Fruit fly (Drosophila melanogaster): Measurements from ENCODE around the gene hoe1.

The hoe1 gene

DNA sequence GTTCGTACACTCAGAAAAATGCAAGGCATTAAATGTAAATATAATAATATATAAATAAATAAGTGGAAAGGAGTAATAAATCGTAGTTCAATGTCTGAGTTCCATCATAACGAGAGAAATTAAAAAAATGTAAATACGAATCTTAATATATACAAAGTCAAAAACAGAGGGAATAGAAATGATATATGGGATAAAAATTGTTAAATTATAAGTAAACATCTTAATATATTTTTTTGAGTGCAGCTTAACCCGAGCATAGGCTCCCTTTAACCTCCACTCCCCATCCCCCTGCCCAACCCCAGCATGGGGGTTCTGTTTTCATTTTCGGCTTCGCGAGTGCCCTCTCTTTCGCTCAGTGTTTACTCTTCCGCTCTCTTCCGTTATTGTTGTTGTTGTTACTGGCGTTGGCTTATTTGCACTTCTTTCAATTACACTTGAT, 16.4 kb downstream of the hoe1 start:
- TF ChIP-seq psq (optimal IDR thresholded peaks at IDR 0.05) (no peak), h (optimal IDR thresholded peaks at IDR 0.05) (no peak), insv (optimal IDR thresholded peaks at IDR 0.05) (no peak), ttk (optimal IDR thresholded peaks at IDR 0.05) (no peak), Myc (optimal IDR thresholded peaks at IDR 0.05) (no peak), Sin3A (optimal IDR thresholded peaks at IDR 0.05) (no peak)

DNA sequence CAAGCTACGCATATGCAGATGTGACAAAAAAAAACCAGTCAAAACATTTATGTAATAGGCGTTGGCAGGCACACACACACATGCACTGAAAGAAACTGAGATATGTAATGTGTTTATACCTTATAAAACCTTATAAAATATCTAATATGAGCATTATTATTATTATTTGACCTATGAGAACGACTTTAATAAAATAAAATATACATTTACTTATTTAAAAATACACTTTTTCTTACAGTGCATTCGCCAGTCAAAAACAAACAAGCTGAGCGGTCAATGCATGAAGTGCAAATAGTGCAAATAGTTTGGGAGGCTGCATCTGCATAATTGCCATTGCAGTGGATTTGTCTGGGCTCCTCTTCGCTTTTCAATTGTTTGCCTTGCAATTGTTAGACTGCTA, 24.2 kb downstream of the hoe1 start:
- TF ChIP-seq Sin3A (optimal IDR thresholded peaks at IDR 0.05) (no peak), ttk (optimal IDR thresholded peaks at IDR 0.05) (no peak), psq (optimal IDR thresholded peaks at IDR 0.05) (no peak), h (optimal IDR thresholded peaks at IDR 0.05) (no peak), Myc (optimal IDR thresholded peaks at IDR 0.05) (no peak), insv (optimal IDR thresholded peaks at IDR 0.05) (no peak)

DNA sequence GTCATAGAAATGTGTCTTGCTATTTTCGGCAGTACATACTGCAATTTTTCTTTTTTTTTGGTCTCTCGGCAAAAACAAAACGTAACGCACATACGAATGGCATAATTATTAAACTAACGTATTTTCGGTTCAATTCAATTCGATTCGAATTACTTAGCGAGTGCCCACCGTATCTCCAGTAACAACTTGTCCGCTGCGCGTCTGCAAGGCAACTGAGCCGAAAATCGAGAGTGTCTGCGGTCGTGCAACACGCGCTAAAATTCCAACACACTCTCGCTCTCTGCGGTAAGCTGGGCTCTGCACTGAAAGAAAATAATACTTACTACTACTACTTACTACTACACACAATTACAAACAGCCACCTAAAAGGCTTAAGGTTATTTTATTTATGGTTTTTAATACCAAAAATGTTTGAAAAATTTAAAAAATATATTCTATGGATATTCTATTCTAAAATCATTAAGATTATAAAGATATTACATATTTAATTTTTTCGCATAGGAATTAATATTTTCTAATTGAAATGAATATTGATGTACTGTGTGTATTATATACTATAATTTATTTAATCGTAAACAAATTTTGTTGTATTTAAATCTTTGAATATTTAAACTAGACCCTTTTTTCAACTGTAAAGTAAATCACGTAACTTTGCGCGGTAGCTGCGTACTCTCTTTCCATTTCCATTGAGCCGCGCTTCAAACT, 25.5 kb downstream of the hoe1 start, which contains the start of gene snsl:
Gene snsl, minus strand, starts transcription at position 217 of the 705 bp plus-strand sequence.
- TF ChIP-seq Sin3A (optimal IDR thresholded peaks at IDR 0.05): no peak
- no peak for TF ChIP-seq Myc (optimal IDR thresholded peaks at IDR 0.05)
- TF ChIP-seq insv (optimal IDR thresholded peaks at IDR 0.05): no peak
- no peak for TF ChIP-seq h (optimal IDR thresholded peaks at IDR 0.05)
- no peak for TF ChIP-seq ttk (optimal IDR thresholded peaks at IDR 0.05)
- no peak for TF ChIP-seq psq (optimal IDR thresholded peaks at IDR 0.05)

DNA sequence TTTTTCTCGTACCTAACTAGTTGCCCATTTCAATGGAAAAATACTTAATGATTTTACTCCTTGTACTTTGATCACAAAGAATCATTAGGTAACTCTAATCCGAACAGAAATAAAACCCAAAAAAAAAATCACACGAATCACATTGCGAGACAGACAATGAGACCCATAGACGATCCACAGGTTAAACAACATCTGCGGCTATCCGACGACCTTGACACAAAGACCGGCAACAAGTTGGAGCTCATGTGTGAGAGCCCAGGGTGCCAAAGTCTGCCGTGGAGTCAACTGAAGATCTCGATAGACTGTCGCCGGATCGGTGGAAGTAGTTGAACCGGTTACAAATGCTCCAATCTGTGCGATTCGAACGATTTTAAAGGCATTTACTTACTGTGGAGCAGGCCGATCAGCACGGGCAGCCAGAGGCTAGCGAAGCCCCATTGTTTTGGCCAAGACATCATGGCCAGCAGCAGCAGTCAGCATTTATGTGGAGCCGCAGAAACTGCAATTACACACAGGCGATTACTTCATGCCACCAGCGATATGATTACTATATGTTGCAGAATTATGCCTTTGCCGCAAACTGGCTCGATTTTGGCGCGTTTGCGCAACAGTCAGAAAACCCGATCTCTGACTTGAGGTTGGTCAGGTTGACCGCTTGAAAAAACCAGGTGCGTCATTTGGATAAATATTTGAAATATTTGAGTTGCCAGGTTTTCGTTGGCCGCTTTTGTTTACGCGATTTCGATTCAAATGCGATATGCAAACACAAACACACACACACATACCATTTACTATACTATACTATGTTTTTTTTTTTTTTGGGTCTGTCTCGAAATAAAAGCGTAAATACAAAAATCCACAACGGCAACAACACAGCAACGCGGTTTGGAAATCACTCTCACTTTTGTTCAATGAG, 26.6 kb downstream of the hoe1 start:
- no peak for TF ChIP-seq psq (optimal IDR thresholded peaks at IDR 0.05)
- no peak for TF ChIP-seq ttk (optimal IDR thresholded peaks at IDR 0.05)
- no peak for TF ChIP-seq Sin3A (optimal IDR thresholded peaks at IDR 0.05)
- TF ChIP-seq h (optimal IDR thresholded peaks at IDR 0.05): no peak
- TF ChIP-seq Myc (optimal IDR thresholded peaks at IDR 0.05): no peak
- TF ChIP-seq insv (optimal IDR thresholded peaks at IDR 0.05): no peak

DNA sequence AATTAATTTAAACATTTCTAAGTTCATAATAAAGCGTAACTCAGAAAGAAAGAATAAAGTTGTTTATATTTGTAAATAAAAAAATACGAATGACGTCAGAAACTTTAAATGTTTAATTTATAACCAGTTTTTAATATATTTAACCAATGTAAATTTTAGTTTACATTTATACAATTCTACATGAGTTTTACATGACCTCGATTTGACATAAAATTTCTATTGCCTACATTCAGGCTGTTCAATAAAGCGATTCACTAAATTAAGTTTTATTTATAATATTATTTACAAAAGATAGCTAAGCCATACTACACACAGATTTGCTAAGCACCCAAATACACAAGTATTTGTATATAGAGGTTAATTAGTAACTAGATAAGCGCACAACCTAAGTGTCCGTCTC, 28.3 kb downstream of the hoe1 start:
- TF ChIP-seq psq (optimal IDR thresholded peaks at IDR 0.05) (no peak), Sin3A (optimal IDR thresholded peaks at IDR 0.05) (no peak), insv (optimal IDR thresholded peaks at IDR 0.05) (no peak), ttk (optimal IDR thresholded peaks at IDR 0.05) (no peak), Myc (optimal IDR thresholded peaks at IDR 0.05) (no peak), h (optimal IDR thresholded peaks at IDR 0.05) (no peak)

DNA sequence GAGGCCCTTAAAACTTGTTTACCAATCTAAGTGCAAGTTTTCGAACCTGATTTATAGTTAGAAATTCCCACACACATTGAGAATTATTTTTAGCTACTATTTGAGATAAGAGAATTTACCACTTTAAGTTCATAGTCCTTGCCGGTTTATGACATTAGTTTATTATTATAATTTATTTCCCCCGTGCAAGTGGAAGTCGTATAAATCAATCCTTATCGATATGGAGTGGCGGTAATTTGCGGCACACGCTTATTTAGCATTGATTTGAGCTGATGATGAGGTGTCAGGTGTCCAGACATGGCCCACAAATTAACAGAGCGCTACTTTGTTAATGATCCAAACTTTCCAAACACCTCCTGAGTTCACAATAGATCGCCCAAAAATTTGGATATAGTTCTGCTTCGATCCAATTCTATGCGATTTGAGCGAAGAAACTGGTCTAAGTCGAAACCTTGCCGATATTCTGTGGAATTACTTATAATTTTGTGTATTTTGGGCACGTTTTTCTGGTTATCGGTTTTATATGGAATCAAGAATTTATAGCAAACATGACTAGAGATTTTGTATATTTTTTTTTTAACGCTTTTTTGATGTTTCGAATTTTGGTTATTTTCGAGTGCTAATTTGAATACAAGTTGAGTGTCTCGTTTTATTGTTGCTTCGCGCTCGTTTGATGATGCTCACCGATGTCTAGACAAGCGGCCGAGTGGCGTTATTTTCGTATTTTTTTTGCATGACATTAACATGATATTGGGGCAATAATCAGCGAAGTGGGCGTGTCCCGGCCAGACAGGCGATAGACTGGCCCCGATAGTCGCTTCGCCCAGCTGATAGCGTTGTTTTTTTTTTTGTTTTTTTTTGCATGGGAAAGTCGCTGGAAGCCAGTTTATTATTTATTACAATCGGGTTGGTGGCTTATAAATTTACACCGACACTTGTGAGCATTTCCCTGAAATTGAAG, 32.3 kb downstream of the hoe1 start:
- no peak for TF ChIP-seq insv (optimal IDR thresholded peaks at IDR 0.05)
- TF ChIP-seq Myc (optimal IDR thresholded peaks at IDR 0.05): no peak
- no peak for TF ChIP-seq psq (optimal IDR thresholded peaks at IDR 0.05)
- no peak for TF ChIP-seq h (optimal IDR thresholded peaks at IDR 0.05)
- no peak for TF ChIP-seq ttk (optimal IDR thresholded peaks at IDR 0.05)
- no peak for TF ChIP-seq Sin3A (optimal IDR thresholded peaks at IDR 0.05)

DNA sequence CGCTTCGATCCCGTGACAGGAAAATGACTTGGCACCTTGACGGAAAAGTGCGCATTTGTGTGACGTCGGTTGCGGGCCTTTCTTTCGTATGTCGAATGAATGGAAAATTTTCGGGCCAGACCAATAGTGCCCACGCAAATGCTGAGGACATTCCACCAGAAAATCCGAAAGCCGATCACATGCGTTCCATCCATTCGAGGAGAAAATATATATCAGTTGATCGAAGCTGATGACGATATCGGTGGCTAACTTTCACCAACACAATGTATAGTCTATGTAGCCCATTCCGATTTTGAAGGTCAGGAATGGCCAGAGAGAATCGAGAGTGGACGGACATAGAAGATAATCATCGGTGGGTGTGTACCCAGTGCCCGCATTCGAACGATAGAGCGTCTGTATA, 34.0 kb downstream of the hoe1 start:
- TF ChIP-seq ttk (optimal IDR thresholded peaks at IDR 0.05) (no peak), h (optimal IDR thresholded peaks at IDR 0.05) (no peak), insv (optimal IDR thresholded peaks at IDR 0.05) (no peak), psq (optimal IDR thresholded peaks at IDR 0.05) (no peak), Myc (optimal IDR thresholded peaks at IDR 0.05) (no peak), Sin3A (optimal IDR thresholded peaks at IDR 0.05) (no peak)

DNA sequence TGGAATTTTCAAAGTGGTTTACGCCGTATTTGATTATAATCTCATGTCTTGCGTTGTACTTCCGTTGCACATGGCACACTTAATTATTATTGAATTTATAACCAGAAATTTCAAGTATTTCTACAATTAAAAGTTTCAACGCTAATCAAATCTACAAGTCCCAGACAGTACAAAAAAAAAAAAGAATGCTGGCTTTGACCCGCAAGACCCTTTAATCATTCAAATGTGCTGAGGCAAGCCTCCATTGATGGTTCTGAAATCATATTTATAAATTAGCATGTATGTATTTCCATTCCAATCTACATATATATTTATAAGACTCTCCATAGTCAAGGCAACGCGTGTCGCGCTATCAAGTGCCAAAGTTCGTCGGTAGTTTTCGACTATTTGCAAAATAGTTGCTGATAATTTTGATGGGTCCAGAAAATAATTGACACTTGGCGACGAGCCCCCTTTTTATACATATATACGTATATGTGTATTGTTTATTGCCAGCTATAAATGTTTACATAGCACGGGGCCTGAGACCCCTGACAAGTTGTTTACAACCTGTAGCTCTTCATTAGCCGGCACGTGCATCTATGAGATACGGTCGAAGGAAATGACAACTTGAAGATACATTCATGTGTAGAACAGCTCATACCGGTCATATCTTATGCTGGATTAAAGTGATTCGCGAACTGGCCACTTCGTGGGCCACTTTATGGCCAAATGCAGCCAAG, 35.5 kb downstream of the hoe1 start:
- no peak for TF ChIP-seq Myc (optimal IDR thresholded peaks at IDR 0.05)
- TF ChIP-seq insv (optimal IDR thresholded peaks at IDR 0.05): no peak
- no peak for TF ChIP-seq Sin3A (optimal IDR thresholded peaks at IDR 0.05)
- TF ChIP-seq ttk (optimal IDR thresholded peaks at IDR 0.05): no peak
- no peak for TF ChIP-seq h (optimal IDR thresholded peaks at IDR 0.05)
- TF ChIP-seq psq (optimal IDR thresholded peaks at IDR 0.05): no peak

DNA sequence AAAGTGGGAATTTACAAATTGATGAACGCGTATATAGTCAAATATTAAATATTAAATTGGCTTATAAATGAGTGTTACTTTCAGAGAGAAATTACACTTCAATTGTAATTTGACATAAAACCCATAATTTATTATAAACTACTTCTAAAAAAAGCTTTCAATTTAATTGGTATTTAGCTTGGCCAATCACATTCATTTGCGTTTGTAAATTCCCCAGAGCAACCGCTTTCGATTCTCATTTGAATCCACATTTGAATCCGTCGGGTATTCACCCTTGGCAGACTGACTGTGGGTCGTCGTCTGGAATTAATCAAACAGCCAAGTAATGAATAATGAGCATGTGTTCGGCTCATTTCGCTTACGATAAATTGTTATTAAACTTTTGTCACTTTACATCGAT, 36.3 kb downstream of the hoe1 start:
- TF ChIP-seq h (optimal IDR thresholded peaks at IDR 0.05) (no peak), psq (optimal IDR thresholded peaks at IDR 0.05) (no peak), ttk (optimal IDR thresholded peaks at IDR 0.05) (no peak), Myc (optimal IDR thresholded peaks at IDR 0.05) (no peak), Sin3A (optimal IDR thresholded peaks at IDR 0.05) (no peak), insv (optimal IDR thresholded peaks at IDR 0.05) (no peak)

DNA sequence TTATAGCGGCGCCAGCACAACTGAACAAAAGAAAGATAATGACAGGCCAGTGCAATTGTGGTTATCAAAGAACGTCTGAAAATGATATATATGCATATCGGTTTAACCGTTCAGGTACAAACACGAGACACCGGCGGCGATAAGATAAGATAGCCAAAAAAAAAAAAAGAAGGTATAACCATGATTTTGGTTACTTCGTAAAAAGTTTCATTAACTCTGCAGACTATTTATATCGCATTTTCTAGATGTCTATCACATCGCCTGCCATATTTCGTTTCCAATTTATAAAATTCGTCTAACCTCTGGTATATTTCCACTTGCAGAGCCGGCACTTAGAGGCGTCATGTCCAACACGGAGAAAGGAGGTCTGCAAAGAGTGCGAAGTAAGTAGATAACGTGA, 38.6 kb downstream of the hoe1 start:
- no peak for TF ChIP-seq h (optimal IDR thresholded peaks at IDR 0.05)
- TF ChIP-seq psq (optimal IDR thresholded peaks at IDR 0.05): no peak
- TF ChIP-seq ttk (optimal IDR thresholded peaks at IDR 0.05): no peak
- no peak for TF ChIP-seq Sin3A (optimal IDR thresholded peaks at IDR 0.05)
- TF ChIP-seq insv (optimal IDR thresholded peaks at IDR 0.05): no peak

Data from Kc167 (cell line).